Fruit fly (Drosophila melanogaster) whole organism, wandering third instar larva: ENCODE measurements around the gene ssp.

Source experiments
- Abd-B ChIP-seq: fragments of >200 bp; optimal IDR thresholded peaks from 2 replicates; lab custom pipeline; 2017; ENCODE audit warnings: missing biosample characterization, missing genetic modification characterization
- CG32264 ChIP-seq: fragments of 200-800 bp; sonication (Bioruptor generic); optimal IDR thresholded peaks from 2 replicates; lab custom pipeline; 2016; ENCODE audit warnings: missing biosample characterization, missing genetic modification characterization
- CrebA ChIP-seq: fragments of 200-800 bp; sonication (Bioruptor generic); optimal IDR thresholded peaks from 2 replicates; lab custom pipeline; 2016; ENCODE audit warnings: missing biosample characterization, mild to moderate bottlenecking, missing genetic modification characterization, borderline replicate concordance
- Dfd ChIP-seq: fragments of >200 bp; optimal IDR thresholded peaks from 2 replicates; lab custom pipeline; 2017; ENCODE audit warnings: missing biosample characterization, missing genetic modification characterization
- Dif ChIP-seq: fragments of 200-275, 200-300 bp; sonication (Bioruptor generic); optimal IDR thresholded peaks from 2 replicates; lab custom pipeline; 2018; ENCODE audit warnings: missing biosample characterization, missing genetic modification characterization; ENCODE audit not compliant: partially characterized antibody
- GATAd ChIP-seq: sonication (Bioruptor generic); optimal IDR thresholded peaks from 2 replicates; lab custom pipeline; 2016; ENCODE audit warnings: missing biosample characterization, missing genetic modification characterization
- HLH106 ChIP-seq: fragments of 200-800 bp; optimal IDR thresholded peaks from 3 replicates; lab custom pipeline; 2019; ENCODE audit warnings: missing biosample characterization, mild to moderate bottlenecking, missing genetic modification characterization, moderate library complexity
- Hnf4 ChIP-seq: fragments of 200-800 bp; sonication (Bioruptor generic); optimal IDR thresholded peaks from 2 replicates; lab custom pipeline; 2016; ENCODE audit warnings: missing biosample characterization, mild to moderate bottlenecking, missing genetic modification characterization
- Jra ChIP-seq: sonication (Bioruptor generic); optimal IDR thresholded peaks from 2 replicates; lab custom pipeline; 2016; ENCODE audit warnings: missing biosample characterization, missing genetic modification characterization
- Mio ChIP-seq: sonication (Bioruptor generic); optimal IDR thresholded peaks from 2 replicates; lab custom pipeline; 2016; ENCODE audit warnings: missing biosample characterization, missing genetic modification characterization
- Myc ChIP-seq: fragments of >200 bp; optimal IDR thresholded peaks from 2 replicates; lab custom pipeline; 2017
- N ChIP-seq: fragments of >200 bp; optimal IDR thresholded peaks from 2 replicates; lab custom pipeline; 2018; ENCODE audit warnings: missing biosample characterization, missing external identifiers, missing genetic modification characterization
- OdsH ChIP-seq: fragments of 200-800 bp; sonication (Bioruptor generic); optimal IDR thresholded peaks from 2 replicates; lab custom pipeline; 2016; ENCODE audit warnings: missing biosample characterization, mild to moderate bottlenecking, missing genetic modification characterization
- Rel ChIP-seq, 2 experiments: fragments of 200-800 bp; sonication (Bioruptor generic) in 1 of 2; optimal IDR thresholded peaks; 2 replicates in 1 of 2; 3 replicates in 1 of 2; lab custom pipeline; 2016 to 2019; ENCODE audit warnings: mild to moderate bottlenecking in 2 of 2, missing biosample characterization in 2 of 2, missing genetic modification characterization in 2 of 2, moderate library complexity in 1 of 2
- Sp1 ChIP-seq: fragments of 200-800 bp; sonication (Bioruptor generic); optimal IDR thresholded peaks from 3 replicates; lab custom pipeline; 2019; ENCODE audit warnings: missing biosample characterization, mild to moderate bottlenecking, missing genetic modification characterization, moderate library complexity
- Vsx2 ChIP-seq: fragments of 200-300, 225-300 bp; sonication (Bioruptor generic); optimal IDR thresholded peaks from 2 replicates; lab custom pipeline; 2018; ENCODE audit warnings: missing biosample characterization, missing genetic modification characterization; ENCODE audit not compliant: partially characterized antibody
- br ChIP-seq: fragments of 200-800 bp; sonication (Bioruptor generic); optimal IDR thresholded peaks from 2 replicates; lab custom pipeline; 2016; ENCODE audit warnings: missing biosample characterization, missing genetic modification characterization
- brk ChIP-seq: fragments of 200-800 bp; sonication (Bioruptor generic); optimal IDR thresholded peaks from 2 replicates; lab custom pipeline; 2016; ENCODE audit warnings: missing biosample characterization, mild to moderate bottlenecking, missing genetic modification characterization
- dmrt93B ChIP-seq: fragments of 200-800 bp; sonication (Bioruptor generic); optimal IDR thresholded peaks from 2 replicates; lab custom pipeline; 2018; ENCODE audit warnings: missing biosample characterization, mild to moderate bottlenecking, missing genetic modification characterization
- dsf ChIP-seq: sonication (Bioruptor generic); optimal IDR thresholded peaks from 2 replicates; lab custom pipeline; 2016; ENCODE audit warnings: missing biosample characterization, missing genetic modification characterization, borderline replicate concordance
- ey ChIP-seq: fragments of 200-800 bp; sonication (Bioruptor generic); optimal IDR thresholded peaks from 2 replicates; lab custom pipeline; 2016; ENCODE audit warnings: missing biosample characterization, missing genetic modification characterization
- foxo ChIP-seq, 2 experiments: fragments of 200-800 bp; sonication (Bioruptor generic); optimal IDR thresholded peaks; 2 replicates in 1 of 2; 3 replicates in 1 of 2; lab custom pipeline; 2016 to 2017; ENCODE audit warnings: missing biosample characterization in 2 of 2, missing genetic modification characterization in 2 of 2
- fru ChIP-seq: fragments of 200-800 bp; sonication (Bioruptor generic); optimal IDR thresholded peaks from 3 replicates; lab custom pipeline; 2016; ENCODE audit warnings: missing biosample characterization, mild to moderate bottlenecking, missing genetic modification characterization
- h ChIP-seq: fragments of 200-800 bp; sonication (Bioruptor generic); optimal IDR thresholded peaks from 3 replicates; lab custom pipeline; 2016; ENCODE audit warnings: missing biosample characterization, mild to moderate bottlenecking, missing genetic modification characterization
- jim ChIP-seq: fragments of 175-275, 200-325 bp; sonication (Bioruptor generic); optimal IDR thresholded peaks from 2 replicates; lab custom pipeline; 2016; ENCODE audit warnings: missing biosample characterization, mild to moderate bottlenecking, missing genetic modification characterization
- psq ChIP-seq: fragments of 200-800 bp; sonication (Bioruptor generic); optimal IDR thresholded peaks from 3 replicates; lab custom pipeline; 2017; ENCODE audit warnings: missing biosample characterization, mild to moderate bottlenecking, missing genetic modification characterization, moderate library complexity
- rgr ChIP-seq: fragments of 200-800 bp; sonication (Bioruptor generic); optimal IDR thresholded peaks from 3 replicates; lab custom pipeline; 2016; ENCODE audit warnings: missing biosample characterization, mild to moderate bottlenecking, missing genetic modification characterization
- sage ChIP-seq: fragments of 200-800 bp; sonication (Bioruptor generic); optimal IDR thresholded peaks from 2 replicates; lab custom pipeline; 2016; ENCODE audit warnings: missing biosample characterization, mild to moderate bottlenecking, missing genetic modification characterization
- sv ChIP-seq: fragments of 200-800 bp; sonication (Bioruptor generic); optimal IDR thresholded peaks from 3 replicates; lab custom pipeline; 2016; ENCODE audit warnings: missing biosample characterization, missing genetic modification characterization
- tai ChIP-seq: sonication (Bioruptor generic); optimal IDR thresholded peaks from 2 replicates; lab custom pipeline; 2016; ENCODE audit warnings: missing biosample characterization, missing genetic modification characterization
- woc ChIP-seq: sonication (Bioruptor generic); optimal IDR thresholded peaks from 2 replicates; lab custom pipeline; 2016; ENCODE audit warnings: missing biosample characterization, mild to moderate bottlenecking, missing genetic modification characterization

The ssp gene

dm6 chr3L:12084969-12085690 is 32.9 kb upstream of the ssp start:
- TF ChIP-seq fru (GFP tag; lab: Kevin White, UChicago) = no peak
- no peak for TF ChIP-seq Abd-B
- TF ChIP-seq GATAd (GFP tag; lab: Kevin White, UChicago) = no peak
- no peak for TF ChIP-seq brk (GFP tag; lab: Kevin White, UChicago)
- TF ChIP-seq Mio (GFP tag; lab: Kevin White, UChicago) = no peak
- TF ChIP-seq sv (GFP tag; lab: Kevin White, UChicago) = no peak
- TF ChIP-seq Vsx2 = no peak
- no peak for TF ChIP-seq dmrt93B (GFP tag; lab: Kevin White, UChicago)
- no peak for TF ChIP-seq psq (GFP tag; lab: Kevin White, UChicago)
- no peak for TF ChIP-seq tai (GFP tag; lab: Kevin White, UChicago)
- no peak for TF ChIP-seq foxo (GFP tag; optimal IDR thresholded peaks at IDR 0.05; lab: Kevin White, UChicago)
- no peak for TF ChIP-seq sage (GFP tag; lab: Kevin White, UChicago)
- no peak for TF ChIP-seq Dfd
- no peak for TF ChIP-seq h (GFP tag; lab: Kevin White, UChicago)
- TF ChIP-seq jim (GFP tag; lab: Kevin White, UChicago) = no peak
- no peak for TF ChIP-seq br
- no peak for TF ChIP-seq Hnf4 (GFP tag; lab: Kevin White, UChicago)
- TF ChIP-seq rgr (GFP tag; lab: Kevin White, UChicago) = no peak
- TF ChIP-seq OdsH (GFP tag; lab: Kevin White, UChicago) = no peak
- no peak for TF ChIP-seq CG32264 (GFP tag; lab: Kevin White, UChicago)

- no peak for TF ChIP-seq Myc (lab: Kevin White, UChicago)
- no peak for TF ChIP-seq GATAd (GFP tag; lab: Kevin White, UChicago)
- no peak for TF ChIP-seq dmrt93B (GFP tag; lab: Kevin White, UChicago)
- no peak for TF ChIP-seq h (GFP tag; lab: Kevin White, UChicago)
- no peak for TF ChIP-seq jim (GFP tag; lab: Kevin White, UChicago)
- TF ChIP-seq CG32264 (GFP tag; lab: Kevin White, UChicago) = no peak
Measured at dm6 chr3L:12085691-12086078, 32.4 kb upstream of the ssp start.

dm6 chr3L:12088326-12088725 is 29.7 kb upstream of the ssp start, which contains the start of gene CG17154:
CG17154 (plus strand) TSS chr3L:12088626.
- TF ChIP-seq brk (GFP tag; lab: Kevin White, UChicago) = no peak

- TF ChIP-seq h (GFP tag; lab: Kevin White, UChicago) = peak; percentile 25
- TF ChIP-seq sv (GFP tag; lab: Kevin White, UChicago) = no peak
- TF ChIP-seq OdsH (GFP tag; lab: Kevin White, UChicago) = peak; percentile 9
- peak; percentile 25 for TF ChIP-seq rgr (GFP tag; lab: Kevin White, UChicago)
- no peak for TF ChIP-seq sage (GFP tag; lab: Kevin White, UChicago)
- no peak for TF ChIP-seq CrebA (GFP tag; lab: Kevin White, UChicago)
- TF ChIP-seq ey (GFP tag; lab: Kevin White, UChicago) = peak; percentile 16
- TF ChIP-seq woc = peak; percentile 3
- no peak for TF ChIP-seq N (GFP tag; lab: Kevin White, UChicago)
- TF ChIP-seq Dif (GFP tag; lab: Kevin White, UChicago) = no peak
- peak; percentile 38 for TF ChIP-seq HLH106 (tag; lab: Kevin White, UChicago)
- TF ChIP-seq Hnf4 (GFP tag; lab: Kevin White, UChicago) = no peak
- TF ChIP-seq Dfd = no peak
- TF ChIP-seq dsf = no peak
- no peak for TF ChIP-seq Jra (GFP tag; lab: Kevin White, UChicago)
- TF ChIP-seq psq (GFP tag; lab: Kevin White, UChicago) = peak; percentile 90
- TF ChIP-seq dmrt93B (GFP tag; lab: Kevin White, UChicago) = peak; percentile 33
- peak; percentile 4 for TF ChIP-seq fru (GFP tag; lab: Kevin White, UChicago)
- TF ChIP-seq jim (GFP tag; lab: Kevin White, UChicago) = no peak
- peak in 1 of 2 experiments; percentile 23 for TF ChIP-seq foxo (GFP tag; optimal IDR thresholded peaks at IDR 0.05; lab: Kevin White, UChicago)
- no peak for TF ChIP-seq Rel (GFP tag; optimal IDR thresholded peaks at IDR 0.05; lab: Kevin White, UChicago)
- peak; percentile 89 for TF ChIP-seq Rel (tag; optimal IDR thresholded peaks at IDR 0.05; lab: Kevin White, UChicago)
- peak; percentile 49 for TF ChIP-seq Sp1
Measured at dm6 chr3L:12090184-12090897, 27.7 kb upstream of the ssp start.
